Worm (Caenorhabditis elegans) whole organism, young adult: ENCODE results near the gene B0336.12.

ENCODE experiments used
- B0336.3 ChIP-seq: fragments of 200-800 bp; sonication (Bioruptor generic); IDR thresholded peaks from 2 replicates; pipeline ENCODE4 v1.3.6; 2022; ENCODE audit warnings: missing genetic modification characterization, missing compliant biosample characterization
- F23B12.7 ChIP-seq: sonication (generic microtip); optimal IDR thresholded peaks from 2 replicates; lab custom pipeline; 2017; ENCODE audit warnings: missing genetic modification characterization, mild to moderate bottlenecking, missing compliant biosample characterization, antibody characterized with exemption, moderate library complexity; ENCODE audit not compliant: insufficient read depth
- F52B5.7 ChIP-seq: sonication (generic microtip); optimal IDR thresholded peaks from 2 replicates; lab custom pipeline; 2016; ENCODE audit warnings: mild to moderate bottlenecking, missing genetic modification characterization, missing compliant biosample characterization
- F57A8.1 ChIP-seq: fragments of 200-800 bp; sonication (Bioruptor generic); optimal IDR thresholded peaks from 2 replicates; lab custom pipeline; 2018; ENCODE audit warnings: mild to moderate bottlenecking, missing genetic modification characterization, moderate library complexity, missing compliant biosample characterization
- K12H6.12 ChIP-seq: fragments of 200-800 bp; sonication (Bioruptor generic); optimal IDR thresholded peaks from 2 replicates; lab custom pipeline; 2018; ENCODE audit warnings: mild to moderate bottlenecking, missing genetic modification characterization, missing compliant biosample characterization
- T07F8.4 ChIP-seq: sonication (generic microtip); optimal IDR thresholded peaks from 2 replicates; lab custom pipeline; 2016; ENCODE audit warnings: mild to moderate bottlenecking, missing genetic modification characterization, moderate library complexity, missing compliant biosample characterization
- Y53F4B.3 ChIP-seq: fragments of 200-800 bp; sonication (Bioruptor generic); IDR thresholded peaks from 2 replicates; pipeline ENCODE4 v1.3.6; 2022; ENCODE audit warnings: missing genetic modification reagents, missing genetic modification characterization, missing compliant biosample characterization
- Y79H2A.3 ChIP-seq: fragments of 200-800 bp; sonication (Bioruptor generic); conservative IDR thresholded peaks from 2 replicates; pipeline ENCODE4 v1.3.6; 2022; ENCODE audit warnings: missing genetic modification reagents, missing genetic modification characterization, missing compliant biosample characterization
- attf-6 ChIP-seq: fragments of 200-800 bp; sonication (Bioruptor generic); IDR thresholded peaks from 2 replicates; pipeline ENCODE4 v1.3.6; 2022; ENCODE audit warnings: missing genetic modification reagents, missing genetic modification characterization, missing compliant biosample characterization
- ceh-27 ChIP-seq: fragments of 200-800 bp; sonication (Bioruptor generic); optimal IDR thresholded peaks from 2 replicates; lab custom pipeline; 2018; ENCODE audit warnings: mild to moderate bottlenecking, missing genetic modification characterization, moderate library complexity, missing compliant biosample characterization
- ceh-79 ChIP-seq: sonication (generic microtip); optimal IDR thresholded peaks from 2 replicates; lab custom pipeline; 2017; ENCODE audit warnings: mild to moderate bottlenecking, missing genetic modification characterization, missing compliant biosample characterization
- die-1 ChIP-seq: sonication (generic microtip); optimal IDR thresholded peaks from 2 replicates; lab custom pipeline; 2016; ENCODE audit warnings: missing genotype, mild to moderate bottlenecking, missing genetic modification characterization, missing compliant biosample characterization
- efl-1 ChIP-seq: fragments of 150-350 bp; optimal IDR thresholded peaks from 2 replicates; lab custom pipeline; 2014; ENCODE audit warnings: missing biosample characterization, missing genetic modification reagents, missing genetic modification characterization
- egl-18 ChIP-seq: fragments of 200-800 bp; sonication (Bioruptor generic); IDR thresholded peaks from 2 replicates; pipeline ENCODE4 v1.3.6; 2022; ENCODE audit warnings: missing genetic modification reagents, missing genetic modification characterization, missing compliant biosample characterization
- ekl-4 ChIP-seq: fragments of 200-800 bp; sonication (Bioruptor generic); IDR thresholded peaks from 2 replicates; pipeline ENCODE4 v1.3.6; 2022; ENCODE audit warnings: missing genetic modification reagents, missing genetic modification characterization, missing compliant biosample characterization
- gei-17 ChIP-seq: fragments of 200-800 bp; sonication (Bioruptor generic); optimal IDR thresholded peaks from 2 replicates; lab custom pipeline; 2018; ENCODE audit warnings: mild to moderate bottlenecking, missing genetic modification characterization, missing compliant biosample characterization
- him-1 ChIP-seq: sonication (generic microtip); optimal IDR thresholded peaks from 2 replicates; lab custom pipeline; 2016; ENCODE audit warnings: missing genotype, missing genetic modification reagents, missing genetic modification characterization, missing compliant biosample characterization
- hlh-26 ChIP-seq: fragments of 200-800 bp; sonication (Bioruptor generic); conservative IDR thresholded peaks from 2 replicates; pipeline ENCODE4 v1.3.6; 2022; ENCODE audit warnings: missing genetic modification reagents, missing genetic modification characterization, missing compliant biosample characterization
- hmg-1.2 ChIP-seq: fragments of 200-800 bp; sonication (Bioruptor generic); IDR thresholded peaks from 2 replicates; pipeline ENCODE4 v1.3.6; 2022; ENCODE audit warnings: missing genetic modification reagents, missing genetic modification characterization, missing compliant biosample characterization
- hrde-1 ChIP-seq: sonication (generic microtip); optimal IDR thresholded peaks from 2 replicates; lab custom pipeline; 2016; ENCODE audit warnings: missing genetic modification characterization, mild to moderate bottlenecking, missing compliant biosample characterization, moderate library complexity, missing genotype, missing genetic modification reagents, borderline replicate concordance
- lag-1 ChIP-seq: fragments of 200-800 bp; sonication (Bioruptor generic); IDR thresholded peaks from 2 replicates; pipeline ENCODE4 v1.3.6; 2022; ENCODE audit warnings: missing genetic modification reagents, missing genetic modification characterization, missing compliant biosample characterization
- lin-35 ChIP-seq, 3 experiments: fragments of 150-350 bp in 2 of 3; sonication (generic microtip) in 1 of 3; optimal IDR thresholded peaks; 2 replicates each; lab custom pipeline; 2014 to 2018; ENCODE audit warnings: missing biosample characterization in 3 of 3, missing genetic modification characterization in 3 of 3, missing genetic modification reagents in 3 of 3
- lin-54 ChIP-seq: fragments of 200-800 bp; sonication (Bioruptor generic); optimal IDR thresholded peaks from 2 replicates; lab custom pipeline; 2018; ENCODE audit warnings: mild to moderate bottlenecking, missing genetic modification characterization, missing compliant biosample characterization
- mcd-1 ChIP-seq: fragments of 200-800 bp; sonication (Bioruptor generic); IDR thresholded peaks from 2 replicates; pipeline ENCODE4 v1.3.6; 2022; ENCODE audit warnings: missing genetic modification reagents, missing genetic modification characterization, missing compliant biosample characterization
- nfya-1 ChIP-seq: sonication (generic microtip); optimal IDR thresholded peaks from 2 replicates; lab custom pipeline; 2017; ENCODE audit warnings: antibody characterized with exemption, missing compliant biosample characterization, missing genetic modification characterization, borderline replicate concordance; ENCODE audit not compliant: insufficient read depth
- nfyb-1 ChIP-seq: fragments of 200-800 bp; sonication (Bioruptor generic); IDR thresholded peaks from 2 replicates; pipeline ENCODE4 v1.3.6; 2022; ENCODE audit warnings: missing genetic modification reagents, missing genetic modification characterization, missing compliant biosample characterization
- nhr-179 ChIP-seq: sonication (generic microtip); optimal IDR thresholded peaks from 2 replicates; lab custom pipeline; 2016; ENCODE audit warnings: mild to moderate bottlenecking, missing genetic modification characterization, missing compliant biosample characterization
- nhr-27 ChIP-seq: fragments of 200-800 bp; sonication (Bioruptor generic); optimal IDR thresholded peaks from 2 replicates; lab custom pipeline; 2018; ENCODE audit warnings: mild to moderate bottlenecking, missing genetic modification characterization, moderate library complexity, missing compliant biosample characterization
- rcor-1 ChIP-seq: fragments of 200-800 bp; sonication (Bioruptor generic); IDR thresholded peaks from 2 replicates; pipeline ENCODE4 v1.3.6; 2022; ENCODE audit warnings: missing genetic modification reagents, missing genetic modification characterization, missing compliant biosample characterization
- sea-2 ChIP-seq: fragments of 200-800 bp; sonication (Bioruptor generic); IDR thresholded peaks from 2 replicates; pipeline ENCODE4 v1.3.6; 2022; ENCODE audit warnings: missing genetic modification characterization, missing compliant biosample characterization
- somi-1 ChIP-seq: fragments of 200-800 bp; sonication (Bioruptor generic); optimal IDR thresholded peaks from 2 replicates; lab custom pipeline; 2018; ENCODE audit warnings: mild to moderate bottlenecking, missing genetic modification characterization, missing compliant biosample characterization
- sptf-2 ChIP-seq: fragments of 200-800 bp; sonication (Bioruptor generic); optimal IDR thresholded peaks from 2 replicates; lab custom pipeline; 2018; ENCODE audit warnings: mild to moderate bottlenecking, missing genetic modification characterization, missing compliant biosample characterization
- zfh-2 ChIP-seq: fragments of 200-800 bp; sonication (Bioruptor generic); conservative IDR thresholded peaks from 2 replicates; pipeline ENCODE4 v1.3.6; 2022; ENCODE audit warnings: missing genetic modification reagents, missing genetic modification characterization, missing compliant biosample characterization
- ztf-22 ChIP-seq: fragments of 200-800 bp; sonication (Bioruptor generic); optimal IDR thresholded peaks from 2 replicates; lab custom pipeline; 2018; ENCODE audit warnings: mild to moderate bottlenecking, missing genetic modification characterization, moderate library complexity, missing compliant biosample characterization
- ztf-6 ChIP-seq: fragments of 200-800 bp; sonication (Bioruptor generic); IDR thresholded peaks from 2 replicates; pipeline ENCODE4 v1.3.6; 2022; ENCODE audit warnings: missing genetic modification reagents, missing genetic modification characterization, missing compliant biosample characterization

The B0336.12 gene

ce11 chrIII:5758519-5759099, 48.7 kb upstream of the B0336.12 start (continued):
- peak; percentile 53 for TF ChIP-seq K12H6.12 (tag; lab: Kevin White, UChicago)
- peak in 1 of 3 experiments; percentile 84 for TF ChIP-seq lin-35 (GFP tag; optimal IDR thresholded peaks at IDR 0.05; lab: Kevin White, UChicago)
- no peak for TF ChIP-seq attf-6
- no peak for TF ChIP-seq sptf-2 (GFP tag; lab: Kevin White, UChicago)
- peak; percentile 57; the same call in 1 of the 2 replicates for TF ChIP-seq nfyb-1 (GFP tag; lab: Robert Waterston, UW)
- no peak for TF ChIP-seq somi-1
- TF ChIP-seq lin-54 (GFP tag; lab: Kevin White, UChicago) = no peak
- TF ChIP-seq ztf-6 (GFP tag; lab: Robert Waterston, UW) = no peak
- no peak for TF ChIP-seq nhr-27 (tag; lab: Kevin White, UChicago)
- TF ChIP-seq T07F8.4 (tag; lab: Kevin White, UChicago) = no peak
- TF ChIP-seq Y79H2A.3 (GFP tag; lab: Robert Waterston, UW) = no peak
- TF ChIP-seq ceh-27 = peak; percentile 17
- no peak for TF ChIP-seq F52B5.7 (tag; lab: Kevin White, UChicago)
- TF ChIP-seq F57A8.1 (GFP tag; lab: Kevin White, UChicago) = no peak
- peak; percentile 28; the same call in 1 of the 2 replicates for TF ChIP-seq zfh-2 (GFP tag; lab: Robert Waterston, UW)
- TF ChIP-seq ceh-79 (tag; lab: Kevin White, UChicago) = no peak
- no peak for TF ChIP-seq Y53F4B.3 (GFP tag; lab: Robert Waterston, UW)

- no peak for TF ChIP-seq rcor-1 (GFP tag; lab: Robert Waterston, UW)
- TF ChIP-seq ekl-4 = no peak
- no peak for TF ChIP-seq F23B12.7 (tag; lab: Kevin White, UChicago)
These were observed 47.6 kb upstream of the B0336.12 start for ce11 chrIII:5757492-5758045.

- peak; percentile 60 for TF ChIP-seq K12H6.12 (tag; lab: Kevin White, UChicago)
- TF ChIP-seq hmg-1.2 (GFP tag; lab: Robert Waterston, UW) = peak; percentile 65
- TF ChIP-seq mcd-1 (GFP tag; lab: Robert Waterston, UW) = peak; percentile 63
- TF ChIP-seq ceh-27 = peak; percentile 28
- TF ChIP-seq B0336.3 (GFP tag; lab: Robert Waterston, UW) = no peak
- no peak for TF ChIP-seq hrde-1 (tag; lab: Kevin White, UChicago)
These were observed 45.3 kb upstream of the B0336.12 start, which contains the start of gene ida-1 for ce11 chrIII:5755204-5755603. Gene ida-1, plus strand, starts transcription at chrIII:5755539.

- TF ChIP-seq hlh-26 (GFP tag; lab: Robert Waterston, UW) (no peak), ceh-79 (tag; lab: Kevin White, UChicago) (no peak), somi-1 (no peak), him-1 (tag; lab: Kevin White, UChicago) (no peak), ztf-22 (GFP tag; lab: Kevin White, UChicago) (no peak), nhr-179 (no peak), nfya-1 (tag; lab: Kevin White, UChicago) (no peak), efl-1 (GFP tag; lab: Kevin White, UChicago) (no peak), gei-17 (GFP tag; lab: Kevin White, UChicago) (no peak), sea-2 (no peak), lag-1 (GFP tag; lab: Robert Waterston, UW) (no peak), K12H6.12 (tag; lab: Kevin White, UChicago) (no peak), die-1 (tag; lab: Kevin White, UChicago) (no peak), ceh-27 (no peak), hrde-1 (tag; lab: Kevin White, UChicago) (no peak), egl-18 (no peak)
- TF ChIP-seq, all 124 proteins: peak for 0
These were observed 40.6 kb upstream of the B0336.12 start for ce11 chrIII:5750503-5750902.
